Fruit fly (Drosophila melanogaster) whole organism, embryonic: ENCODE results near the gene CG13075.

ENCODE experiments used
- B-H2 ChIP-seq: fragments of 200-800 bp; sonication (Bioruptor generic); optimal IDR thresholded peaks from 2 replicates; lab custom pipeline; 2018; ENCODE audit warnings: missing biosample characterization, mild to moderate bottlenecking, missing genetic modification characterization
- CG10462 ChIP-seq: fragments of 200-800 bp; sonication (Bioruptor generic); optimal IDR thresholded peaks from 2 replicates; lab custom pipeline; 2016; ENCODE audit warnings: missing biosample characterization, missing genetic modification characterization
- CG10654 ChIP-seq: fragments of 200-800 bp; sonication (Bioruptor generic); optimal IDR thresholded peaks from 2 replicates; lab custom pipeline; 2016; ENCODE audit warnings: missing biosample characterization, missing genetic modification characterization
- CG12236 ChIP-seq: fragments of 200-800 bp; sonication (Bioruptor generic); optimal IDR thresholded peaks from 2 replicates; lab custom pipeline; 2016; ENCODE audit warnings: missing biosample characterization, missing genetic modification characterization
- CG13123 ChIP-seq: fragments of 200-800 bp; sonication (Bioruptor generic); optimal IDR thresholded peaks from 2 replicates; lab custom pipeline; 2016; ENCODE audit warnings: missing biosample characterization, missing genetic modification characterization
- CG15011 ChIP-seq: fragments of 200-800 bp; sonication (Bioruptor generic); optimal IDR thresholded peaks from 3 replicates; lab custom pipeline; 2018; ENCODE audit warnings: missing biosample characterization, mild to moderate bottlenecking, missing genetic modification characterization
- CG15601 ChIP-seq: fragments of 200-800 bp; sonication (Bioruptor generic); optimal IDR thresholded peaks from 3 replicates; lab custom pipeline; 2019; ENCODE audit warnings: missing biosample characterization, mild to moderate bottlenecking, missing genetic modification characterization, moderate library complexity
- CG2199 ChIP-seq: fragments of 200-800 bp; sonication (Bioruptor generic); IDR thresholded peaks from 3 replicates; pipeline ENCODE4 v1.3.6; 2022; ENCODE audit warnings: missing biosample characterization, missing genetic modification characterization
- CG32767 ChIP-seq: fragments of 200-800 bp; sonication (Bioruptor generic); IDR thresholded peaks from 2 replicates; pipeline ENCODE4 v1.3.6; 2022; ENCODE audit warnings: missing biosample characterization, missing genetic modification characterization
- CG34422 ChIP-seq: fragments of 200-800 bp; sonication (Bioruptor generic); IDR thresholded peaks from 3 replicates; pipeline ENCODE4 v1.3.6; 2022; ENCODE audit warnings: missing biosample characterization, missing genetic modification characterization
- CG4328 ChIP-seq: fragments of 200-800 bp; sonication (Bioruptor generic); optimal IDR thresholded peaks from 3 replicates; lab custom pipeline; 2017; ENCODE audit warnings: missing biosample characterization, missing genetic modification reagents, missing genetic modification characterization
- CG7556 ChIP-seq: fragments of 200-800 bp; sonication (Bioruptor generic); optimal IDR thresholded peaks from 2 replicates; lab custom pipeline; 2017; ENCODE audit warnings: missing biosample characterization, mild to moderate bottlenecking, missing genetic modification characterization
- CG8281 ChIP-seq: fragments of 200-800 bp; sonication (Bioruptor generic); optimal IDR thresholded peaks from 2 replicates; lab custom pipeline; 2018; ENCODE audit warnings: missing biosample characterization, mild to moderate bottlenecking, missing genetic modification characterization, moderate library complexity
- CG8290 ChIP-seq, 3 experiments: fragments of 200-800 bp; sonication (Bioruptor generic); optimal IDR thresholded peaks; 2 replicates each; lab custom pipeline; 2016 to 2019; ENCODE audit warnings: missing biosample characterization in 3 of 3, missing genetic modification characterization in 3 of 3, mild to moderate bottlenecking in 2 of 3, moderate library complexity in 1 of 3
- CG9437 ChIP-seq: fragments of 200-800 bp; sonication (Bioruptor generic); optimal IDR thresholded peaks from 2 replicates; lab custom pipeline; 2018; ENCODE audit warnings: missing biosample characterization, mild to moderate bottlenecking, missing genetic modification characterization
- Doc3 ChIP-seq: fragments of 200-800 bp; sonication (Bioruptor generic); IDR thresholded peaks from 3 replicates; pipeline ENCODE4 v1.3.6; 2022; ENCODE audit warnings: missing biosample characterization, missing genetic modification characterization; ENCODE audit not compliant: partially characterized antibody
- Ets97D ChIP-seq: fragments of 200-800 bp; sonication (Bioruptor generic); optimal IDR thresholded peaks from 3 replicates; lab custom pipeline; 2016; ENCODE audit warnings: missing biosample characterization, missing genetic modification characterization
- HmgD ChIP-seq: fragments of 200-800 bp; sonication (Bioruptor generic); optimal IDR thresholded peaks from 3 replicates; lab custom pipeline; 2016; ENCODE audit warnings: missing biosample characterization, missing genetic modification characterization
- Hsf ChIP-seq: fragments of 200-800 bp; sonication (Bioruptor generic); optimal IDR thresholded peaks from 3 replicates; lab custom pipeline; 2016; ENCODE audit warnings: missing biosample characterization, missing genetic modification characterization
- MBD-R2 ChIP-seq: fragments of 200-800 bp; sonication (Bioruptor generic); IDR thresholded peaks from 2 replicates; pipeline ENCODE4 v1.3.6; 2022; ENCODE audit warnings: missing biosample characterization, missing genetic modification characterization
- MTF-1 ChIP-seq: fragments of 200-800 bp; sonication (Bioruptor generic); optimal IDR thresholded peaks from 2 replicates; lab custom pipeline; 2018; ENCODE audit warnings: missing biosample characterization, mild to moderate bottlenecking, missing genetic modification characterization, borderline replicate concordance
- Oaz ChIP-seq: fragments of 200-800 bp; sonication (Bioruptor generic); IDR thresholded peaks from 2 replicates; pipeline ENCODE4 v1.3.6; 2022; ENCODE audit warnings: missing biosample characterization, missing genetic modification characterization
- Side ChIP-seq: fragments of 200-800 bp; sonication (Bioruptor generic); optimal IDR thresholded peaks from 2 replicates; lab custom pipeline; 2016; ENCODE audit warnings: missing biosample characterization, missing genetic modification characterization
- Sox100B ChIP-seq: fragments of 200-800 bp; sonication (Bioruptor generic); optimal IDR thresholded peaks from 3 replicates; lab custom pipeline; 2018; ENCODE audit warnings: missing biosample characterization, mild to moderate bottlenecking, missing genetic modification characterization
- Spps ChIP-seq: fragments of 200-800 bp; sonication (Bioruptor generic); optimal IDR thresholded peaks from 2 replicates; lab custom pipeline; 2018; ENCODE audit warnings: missing biosample characterization, mild to moderate bottlenecking, missing genetic modification characterization
- Xrp1 ChIP-seq: fragments of 200-800 bp; sonication (Bioruptor generic); IDR thresholded peaks from 2 replicates; pipeline ENCODE4 v1.3.6; 2022; ENCODE audit warnings: missing biosample characterization, missing genetic modification characterization
- ap ChIP-seq: fragments of 200-800 bp; sonication (Bioruptor generic); IDR thresholded peaks from 2 replicates; pipeline ENCODE4 v1.3.6; 2022; ENCODE audit warnings: missing biosample characterization, missing genetic modification characterization
- bowl ChIP-seq: fragments of 200-800 bp; sonication (Bioruptor generic); IDR thresholded peaks from 2 replicates; pipeline ENCODE4 v1.3.6; 2022; ENCODE audit warnings: missing biosample characterization, missing genetic modification characterization
- chif ChIP-seq, 2 experiments: fragments of 200-800 bp; sonication (Bioruptor generic); optimal IDR thresholded peaks; 3 replicates each; lab custom pipeline; 2016; ENCODE audit warnings: missing biosample characterization in 2 of 2, missing genetic modification characterization in 2 of 2
- cwo ChIP-seq: fragments of 200-800 bp; sonication (Bioruptor generic); optimal IDR thresholded peaks from 3 replicates; lab custom pipeline; 2017; ENCODE audit warnings: missing biosample characterization, missing genetic modification characterization, mild to moderate bottlenecking, moderate library complexity, missing genetic modification reagents
- danr ChIP-seq: fragments of 200-800 bp; sonication (Bioruptor generic); IDR thresholded peaks from 2 replicates; pipeline ENCODE4 v1.3.6; 2022; ENCODE audit warnings: missing biosample characterization, missing genetic modification characterization
- ewg ChIP-seq: fragments of 200-800 bp; sonication (Bioruptor generic); optimal IDR thresholded peaks from 3 replicates; lab custom pipeline; 2017; ENCODE audit warnings: mild to moderate bottlenecking, missing biosample characterization, missing genetic modification reagents, missing genetic modification characterization
- gce ChIP-seq: fragments of 200-800 bp; sonication (Bioruptor generic); IDR thresholded peaks from 3 replicates; pipeline ENCODE4 v1.3.6; 2022; ENCODE audit warnings: missing biosample characterization, missing genetic modification characterization
- gsb ChIP-seq: fragments of 200-800 bp; sonication (Bioruptor generic); IDR thresholded peaks from 2 replicates; pipeline ENCODE4 v1.3.6; 2022; ENCODE audit warnings: missing biosample characterization, missing genetic modification characterization
- hkb ChIP-seq, 2 experiments: fragments of 200-800 bp in 1 of 2; fragments of >200 bp in 1 of 2; sonication (Bioruptor generic) in 1 of 2; IDR thresholded peaks in 1 of 2; optimal IDR thresholded peaks in 1 of 2; 2 replicates each; pipeline versions ENCODE4 v1.3.6 to Lab custom; 2017 to 2022; ENCODE audit warnings: missing biosample characterization in 1 of 2, missing genetic modification characterization in 1 of 2
- ind ChIP-seq: fragments of 200-800 bp; sonication (Bioruptor generic); optimal IDR thresholded peaks from 3 replicates; lab custom pipeline; 2016; ENCODE audit warnings: missing biosample characterization, missing genetic modification characterization
- inv ChIP-seq: fragments of 200-800 bp; sonication (Bioruptor generic); IDR thresholded peaks from 2 replicates; pipeline ENCODE4 v1.3.6; 2022; ENCODE audit warnings: missing biosample characterization, missing genetic modification characterization; ENCODE audit not compliant: partially characterized antibody
- lola ChIP-seq, 3 experiments: fragments of >200 bp in 2 of 3; fragments of 200-800 bp in 1 of 3; sonication (Bioruptor generic) in 1 of 3; optimal IDR thresholded peaks; 2 replicates each; lab custom pipeline; 2017 to 2019; ENCODE audit warnings: missing biosample characterization in 3 of 3, missing genetic modification characterization in 3 of 3, mild to moderate bottlenecking in 1 of 3, moderate library complexity in 1 of 3
- mld ChIP-seq: fragments of 200-800 bp; sonication (Bioruptor generic); IDR thresholded peaks from 3 replicates; pipeline ENCODE4 v1.3.6; 2022; ENCODE audit warnings: missing biosample characterization, missing genetic modification characterization; ENCODE audit not compliant: partially characterized antibody
- nerfin-1 ChIP-seq: fragments of 200-800 bp; sonication (Bioruptor generic); optimal IDR thresholded peaks from 3 replicates; lab custom pipeline; 2019; ENCODE audit warnings: missing biosample characterization, mild to moderate bottlenecking, missing genetic modification characterization, moderate library complexity
- pros ChIP-seq: fragments of 200-800 bp; sonication (Bioruptor generic); optimal IDR thresholded peaks from 3 replicates; lab custom pipeline; 2019; ENCODE audit warnings: missing biosample characterization, mild to moderate bottlenecking, missing genetic modification characterization, moderate library complexity
- row ChIP-seq: fragments of 200-800 bp; sonication (Bioruptor generic); IDR thresholded peaks from 3 replicates; pipeline ENCODE4 v1.3.6; 2022; ENCODE audit warnings: missing biosample characterization, missing genetic modification characterization
- run ChIP-seq: fragments of 200-800 bp; sonication (Bioruptor generic); optimal IDR thresholded peaks from 3 replicates; lab custom pipeline; 2018; ENCODE audit warnings: missing biosample characterization, mild to moderate bottlenecking, missing genetic modification characterization
- slbo ChIP-seq: fragments of 200-800 bp; sonication (Bioruptor generic); IDR thresholded peaks from 2 replicates; pipeline ENCODE4 v1.3.6; 2022; ENCODE audit warnings: missing biosample characterization, missing genetic modification characterization
- sug ChIP-seq: fragments of 200-800 bp; optimal IDR thresholded peaks from 2 replicates; lab custom pipeline; 2019; ENCODE audit warnings: missing biosample characterization, mild to moderate bottlenecking, missing genetic modification characterization, moderate library complexity
- tap ChIP-seq: fragments of 200-800 bp; optimal IDR thresholded peaks from 3 replicates; lab custom pipeline; 2019; ENCODE audit warnings: missing biosample characterization, mild to moderate bottlenecking, missing genetic modification characterization, moderate library complexity
- usp ChIP-seq: fragments of >200 bp; optimal IDR thresholded peaks from 2 replicates; lab custom pipeline; 2017; ENCODE audit warnings: missing biosample characterization, missing genetic modification characterization
- vnd ChIP-seq: fragments of 200-800 bp; sonication (Bioruptor generic); IDR thresholded peaks from 3 replicates; pipeline ENCODE4 v1.3.6; 2022; ENCODE audit warnings: missing biosample characterization, missing genetic modification characterization; ENCODE audit not compliant: partially characterized antibody

Gene CG13075

dm6 chr3L:16131264-16132066, 47.7 kb downstream of the CG13075 start, which contains the start of the genes Trs20 and elg1 (continued):
- TF ChIP-seq Spps (no peak), chif (GFP tag; optimal IDR thresholded peaks at IDR 0.05; lab: Kevin White, UChicago) (no peak), inv (GFP tag; lab: Robert Waterston, UW) (no peak), MBD-R2 (GFP tag; lab: Robert Waterston, UW) (peak; percentile 66), ewg (no peak), CG10654 (GFP tag; lab: Kevin White, UChicago) (peak; percentile 44), CG8281 (tag; lab: Kevin White, UChicago) (no peak), vnd (no peak), CG9437 (GFP tag; lab: Kevin White, UChicago) (peak; percentile 62), Sox100B (peak; percentile 71), CG15601 (peak; percentile 67), CG34422 (GFP tag; lab: Robert Waterston, UW) (peak; percentile 58; the same call in 2 of the 3 replicates), CG7556 (GFP tag; lab: Kevin White, UChicago) (peak; percentile 66), cwo (peak; percentile 33), CG2199 (no peak), HmgD (GFP tag; lab: Kevin White, UChicago) (no peak), ap (no peak), CG12236 (GFP tag; lab: Kevin White, UChicago) (no peak), nerfin-1 (tag; lab: Kevin White, UChicago) (peak; percentile 15), Side (GFP tag; lab: Kevin White, UChicago) (no peak), pros (GFP tag; lab: Kevin White, UChicago) (peak; percentile 7), gce (GFP tag; lab: Robert Waterston, UW) (no peak), usp (GFP tag; lab: Kevin White, UChicago) (no peak), bowl (GFP tag; lab: Robert Waterston, UW) (no peak), CG8290 (GFP tag; optimal IDR thresholded peaks at IDR 0.05; lab: Kevin White, UChicago) (peak; percentile 48), CG8290 (tag; optimal IDR thresholded peaks at IDR 0.05; lab: Kevin White, UChicago) (peak; percentile 44 to 69), slbo (GFP tag; lab: Robert Waterston, UW) (peak; percentile 59; the same call in 1 of the 2 replicates), tap (tag; lab: Kevin White, UChicago) (peak; percentile 45), lola (GFP tag; optimal IDR thresholded peaks at IDR 0.05; lab: Kevin White, UChicago) (peak in 1 of 3 experiments; percentile 61), Doc3 (GFP tag; lab: Robert Waterston, UW) (no peak), ind (GFP tag; lab: Kevin White, UChicago) (peak; percentile 39), gsb (GFP tag; lab: Robert Waterston, UW) (no peak), sug (tag; lab: Kevin White, UChicago) (peak; percentile 58), danr (no peak), mld (GFP tag; lab: Robert Waterston, UW) (no peak), CG32767 (0 out of 2 replicates have a peak, but pooled peaks have one; percentile 12), Ets97D (GFP tag; lab: Kevin White, UChicago) (peak; percentile 16), B-H2 (GFP tag; lab: Kevin White, UChicago) (peak; percentile 61), CG10462 (no peak), CG4328 (GFP tag; lab: Kevin White, UChicago) (peak; percentile 39), Oaz (GFP tag; lab: Robert Waterston, UW) (no peak), CG13123 (GFP tag; lab: Kevin White, UChicago) (no peak), hkb (optimal IDR thresholded peaks at IDR 0.05; lab: Kevin White, UChicago) (no peak), hkb (GFP tag; IDR thresholded peaks at IDR 0.05; lab: Robert Waterston, UW) (0 out of 2 replicates have a peak, but pooled peaks have one; percentile 25), row (peak; percentile 75), CG15011 (GFP tag; lab: Kevin White, UChicago) (no peak), Hsf (GFP tag; lab: Kevin White, UChicago) (no peak), Xrp1 (GFP tag; lab: Robert Waterston, UW) (no peak; the same call in 1 of the 2 replicates), MTF-1 (no peak), run (tag; lab: Kevin White, UChicago) (no peak)
